Fruit fly (Drosophila melanogaster): Measurements from ENCODE around the gene strat.

The strat gene

DNA sequence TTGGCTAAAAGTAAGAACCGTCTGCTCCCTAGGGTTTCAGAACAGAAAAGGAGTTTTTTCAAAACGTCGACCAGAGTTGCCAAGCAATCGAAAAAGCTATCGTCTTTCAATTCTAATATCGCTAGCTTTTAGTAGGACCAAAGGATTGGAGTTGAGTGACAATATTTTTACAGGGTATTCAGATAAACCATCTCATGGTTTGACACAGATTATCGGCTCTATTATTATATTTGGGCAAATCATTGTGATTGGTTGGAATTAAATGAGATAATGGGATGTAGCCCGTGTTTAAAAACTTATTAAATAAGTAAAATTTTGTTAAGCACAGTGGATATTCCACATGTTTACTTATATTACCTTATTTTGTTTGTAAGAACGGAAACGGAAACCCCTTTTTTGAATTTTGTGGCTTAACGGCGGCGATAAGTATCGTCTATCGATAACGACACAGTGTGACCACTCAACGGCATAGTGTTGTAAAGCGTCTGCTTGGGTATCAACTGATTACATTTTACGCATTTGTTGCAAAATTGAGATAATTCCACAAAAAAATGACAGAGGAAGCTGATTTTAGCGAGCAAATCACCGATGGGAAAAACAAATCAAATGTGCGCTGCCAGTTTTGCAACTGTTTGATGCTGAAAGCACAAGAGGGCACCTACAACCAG is at the start of gene strat, which contains the start of gene mtsh (continued):
- peak; percentile 57 for TF ChIP-seq maf-S (GFP tag; optimal IDR thresholded peaks at IDR 0.05)
- peak; percentile 46; the same call in 1 of the 2 replicates for TF ChIP-seq sim (GFP tag; IDR thresholded peaks at IDR 0.05)
- TF ChIP-seq CG3163 (GFP tag; optimal IDR thresholded peaks at IDR 0.05): peak; percentile 11
- TF ChIP-seq E2f1 (GFP tag; IDR thresholded peaks at IDR 0.05): 0 out of 2 replicates have a peak, but pooled peaks have one; percentile 24
- TF ChIP-seq bowl (GFP tag; IDR thresholded peaks at IDR 0.05): no peak
- no peak for TF ChIP-seq yki (optimal IDR thresholded peaks at IDR 0.05)
- peak; percentile 79 for TF ChIP-seq CG7963 (GFP tag; IDR thresholded peaks at IDR 0.05; ENCODE audit: partially characterized antibody)
- TF ChIP-seq CG6854 (GFP tag; optimal IDR thresholded peaks at IDR 0.05): no peak
- peak; percentile 73 for TF ChIP-seq CG17361 (GFP tag; IDR thresholded peaks at IDR 0.05)
- no peak for TF ChIP-seq ap (GFP tag; IDR thresholded peaks at IDR 0.05)
- TF ChIP-seq CG1647 (GFP tag; optimal IDR thresholded peaks at IDR 0.05): peak; percentile 18
- no peak for TF ChIP-seq grau (tag; optimal IDR thresholded peaks at IDR 0.05)
- no peak for TF ChIP-seq CG43689 (GFP tag; IDR thresholded peaks at IDR 0.05)
- peak; percentile 75 for TF ChIP-seq bcd (GFP tag; optimal IDR thresholded peaks at IDR 0.05)
- TF ChIP-seq CG6683 (GFP tag; optimal IDR thresholded peaks at IDR 0.05): peak; percentile 57
- TF ChIP-seq Sin3A (optimal IDR thresholded peaks at IDR 0.05): peak; percentile 50
- TF ChIP-seq emc (GFP tag; optimal IDR thresholded peaks at IDR 0.05): no peak
- TF ChIP-seq hth (optimal IDR thresholded peaks at IDR 0.05): no peak
- no peak for TF ChIP-seq CG2678 (tag; optimal IDR thresholded peaks at IDR 0.05)
- TF ChIP-seq CG13296 (GFP tag; optimal IDR thresholded peaks at IDR 0.05): peak; percentile 81
- peak; percentile 45 for TF ChIP-seq bab2 (GFP tag; optimal IDR thresholded peaks at IDR 0.05)
- TF ChIP-seq Sry-δ (GFP tag; optimal IDR thresholded peaks at IDR 0.05): peak; percentile 62
- peak; percentile 46 for TF ChIP-seq ems (GFP tag; optimal IDR thresholded peaks at IDR 0.05)
- TF ChIP-seq CTCF (GFP tag; optimal IDR thresholded peaks at IDR 0.05): no peak
- no peak for TF ChIP-seq CG17612 (GFP tag; IDR thresholded peaks at IDR 0.05)
- peak in 1 of 2 experiments; percentile 56 for TF ChIP-seq Hr51 (GFP tag; optimal IDR thresholded peaks at IDR 0.05)
- TF ChIP-seq Dek (tag; optimal IDR thresholded peaks at IDR 0.05): peak; percentile 13
- no peak for TF ChIP-seq Aef1 (GFP tag; IDR thresholded peaks at IDR 0.05)
- no peak for TF ChIP-seq tio (GFP tag; optimal IDR thresholded peaks at IDR 0.05)
- peak; percentile 6 for TF ChIP-seq Mes4 (GFP tag; optimal IDR thresholded peaks at IDR 0.05)
- no peak for TF ChIP-seq unpg (GFP tag; optimal IDR thresholded peaks at IDR 0.05)
- no peak for TF ChIP-seq CG42726 (GFP tag; IDR thresholded peaks at IDR 0.05; ENCODE audit: partially characterized antibody)
- no peak for TF ChIP-seq al (GFP tag; IDR thresholded peaks at IDR 0.05)
- no peak for TF ChIP-seq jigr1 (GFP tag; IDR thresholded peaks at IDR 0.05)
- TF ChIP-seq prd (optimal IDR thresholded peaks at IDR 0.05): no peak
- peak; percentile 30; the same call in 1 of the 3 replicates for TF ChIP-seq prd (GFP tag; IDR thresholded peaks at IDR 0.05)
- peak; percentile 31; the same call in 1 of the 2 replicates for TF ChIP-seq peb (GFP tag; IDR thresholded peaks at IDR 0.05)
- TF ChIP-seq CG11398 (GFP tag; optimal IDR thresholded peaks at IDR 0.05): no peak
- TF ChIP-seq CG6272 (GFP tag; IDR thresholded peaks at IDR 0.05): peak; percentile 33; the same call in 1 of the 2 replicates
- TF ChIP-seq Vsx1 (GFP tag; optimal IDR thresholded peaks at IDR 0.05): no peak
- no peak for TF ChIP-seq CG12942 (GFP tag; optimal IDR thresholded peaks at IDR 0.05)
- TF ChIP-seq CG17328 (GFP tag; IDR thresholded peaks at IDR 0.05): peak; percentile 70
- peak; percentile 21 for TF ChIP-seq CG10209 (GFP tag; optimal IDR thresholded peaks at IDR 0.05)
- TF ChIP-seq Rx (GFP tag; IDR thresholded peaks at IDR 0.05): no peak
- no peak for TF ChIP-seq sisA (GFP tag; IDR thresholded peaks at IDR 0.05)
- no peak for TF ChIP-seq dimm (GFP tag; IDR thresholded peaks at IDR 0.05)
- TF ChIP-seq CG32767 (GFP tag; IDR thresholded peaks at IDR 0.05): no peak
- TF ChIP-seq PHDP (tag; optimal IDR thresholded peaks at IDR 0.05): peak; percentile 49
- TF ChIP-seq CG6689 (GFP tag; IDR thresholded peaks at IDR 0.05): no peak
- no peak for TF ChIP-seq cg (GFP tag; optimal IDR thresholded peaks at IDR 0.05)
- TF ChIP-seq bbx (GFP tag; IDR thresholded peaks at IDR 0.05; ENCODE audit: partially characterized antibody): peak; percentile 75
- TF ChIP-seq CG15073 (GFP tag; optimal IDR thresholded peaks at IDR 0.05): no peak
- TF ChIP-seq run (tag; optimal IDR thresholded peaks at IDR 0.05): no peak

All from whole organism, embryonic.